Fruit fly (Drosophila melanogaster) whole organism, embryonic: ENCODE data around the gene CG18081.

ENCODE experiments used
- Antp ChIP-seq: fragments of 200-800 bp; sonication (Bioruptor generic); optimal IDR thresholded peaks from 3 replicates; lab custom pipeline; 2016; ENCODE audit warnings: missing biosample characterization, missing genetic modification characterization
- B-H2 ChIP-seq: fragments of 200-800 bp; sonication (Bioruptor generic); optimal IDR thresholded peaks from 2 replicates; lab custom pipeline; 2018; ENCODE audit warnings: missing biosample characterization, mild to moderate bottlenecking, missing genetic modification characterization
- BEAF-32 ChIP-seq: fragments of 200-800 bp; sonication (Bioruptor generic); optimal IDR thresholded peaks from 3 replicates; lab custom pipeline; 2017; ENCODE audit warnings: missing biosample characterization, missing genetic modification characterization, mild to moderate bottlenecking, moderate library complexity, missing genetic modification reagents
- BtbVII ChIP-seq: fragments of 200-800 bp; sonication (Bioruptor generic); optimal IDR thresholded peaks from 3 replicates; lab custom pipeline; 2017; ENCODE audit warnings: missing biosample characterization, mild to moderate bottlenecking, missing genetic modification characterization
- CG10366 ChIP-seq: fragments of 200-800 bp; sonication (Bioruptor generic); IDR thresholded peaks from 2 replicates; pipeline ENCODE4 v1.3.6; 2022; ENCODE audit warnings: missing biosample characterization, missing genetic modification characterization
- CG10979 ChIP-seq: fragments of 200-800 bp; sonication (Bioruptor generic); optimal IDR thresholded peaks from 2 replicates; lab custom pipeline; 2018; ENCODE audit warnings: missing biosample characterization, mild to moderate bottlenecking, missing genetic modification characterization, moderate library complexity
- CG11456 ChIP-seq: fragments of 200-800 bp; sonication (Bioruptor generic); IDR thresholded peaks from 3 replicates; pipeline ENCODE4 v1.3.6; 2022; ENCODE audit warnings: missing biosample characterization, missing genetic modification characterization
- CG12071 ChIP-seq: fragments of 200-800 bp; sonication (Bioruptor generic); optimal IDR thresholded peaks from 3 replicates; lab custom pipeline; 2018; ENCODE audit warnings: missing biosample characterization, mild to moderate bottlenecking, missing genetic modification characterization
- CG13624 ChIP-seq: fragments of 200-800 bp; sonication (Bioruptor generic); optimal IDR thresholded peaks from 2 replicates; lab custom pipeline; 2016; ENCODE audit warnings: missing biosample characterization, missing genetic modification characterization
- CG13894 ChIP-seq: fragments of 200-800 bp; sonication (Bioruptor generic); optimal IDR thresholded peaks from 3 replicates; lab custom pipeline; 2018; ENCODE audit warnings: missing biosample characterization, mild to moderate bottlenecking, missing genetic modification characterization, moderate library complexity
- CG18476 ChIP-seq: fragments of 200-800 bp; sonication (Bioruptor generic); optimal IDR thresholded peaks from 2 replicates; lab custom pipeline; 2016; ENCODE audit warnings: missing biosample characterization, mild to moderate bottlenecking, missing genetic modification characterization
- CG2199 ChIP-seq: fragments of 200-800 bp; sonication (Bioruptor generic); IDR thresholded peaks from 3 replicates; pipeline ENCODE4 v1.3.6; 2022; ENCODE audit warnings: missing biosample characterization, missing genetic modification characterization
- CG4617 ChIP-seq: fragments of 200-800 bp; sonication (Bioruptor generic); optimal IDR thresholded peaks from 3 replicates; lab custom pipeline; 2016; ENCODE audit warnings: missing biosample characterization, missing genetic modification characterization, borderline replicate concordance
- CG4820 ChIP-seq: fragments of 200-800 bp; sonication (Bioruptor generic); optimal IDR thresholded peaks from 3 replicates; lab custom pipeline; 2016; ENCODE audit warnings: missing biosample characterization, missing genetic modification characterization
- CG5245 ChIP-seq: fragments of 200-800 bp; sonication (Bioruptor generic); optimal IDR thresholded peaks from 3 replicates; lab custom pipeline; 2016; ENCODE audit warnings: missing biosample characterization, missing genetic modification characterization
- CG5953 ChIP-seq: fragments of 200-800 bp; sonication (Bioruptor generic); IDR thresholded peaks from 2 replicates; pipeline ENCODE4 v1.3.6; 2022; ENCODE audit warnings: missing biosample characterization, missing genetic modification characterization
- CG6813 ChIP-seq: fragments of 200-800 bp; sonication (Bioruptor generic); optimal IDR thresholded peaks from 2 replicates; lab custom pipeline; 2017; ENCODE audit warnings: missing biosample characterization, missing genetic modification characterization, mild to moderate bottlenecking, moderate library complexity, missing genetic modification reagents
- CG7271 ChIP-seq: fragments of 200-800 bp; sonication (Bioruptor generic); optimal IDR thresholded peaks from 2 replicates; lab custom pipeline; 2018; ENCODE audit warnings: missing biosample characterization, mild to moderate bottlenecking, missing genetic modification characterization, moderate library complexity
- CG7357 ChIP-seq: fragments of 200-800 bp; sonication (Bioruptor generic); IDR thresholded peaks from 3 replicates; pipeline ENCODE4 v1.3.6; 2022; ENCODE audit warnings: missing biosample characterization, missing genetic modification characterization
- CG9215 ChIP-seq: fragments of 200-800 bp; sonication (Bioruptor generic); IDR thresholded peaks from 2 replicates; pipeline ENCODE4 v1.3.6; 2022; ENCODE audit warnings: missing biosample characterization, missing genetic modification characterization
- CG9437 ChIP-seq: fragments of 200-800 bp; sonication (Bioruptor generic); optimal IDR thresholded peaks from 2 replicates; lab custom pipeline; 2018; ENCODE audit warnings: missing biosample characterization, mild to moderate bottlenecking, missing genetic modification characterization
- D ChIP-seq, 2 experiments: fragments of 200-800 bp in 1 of 2; fragments of >200 bp in 1 of 2; sonication (Bioruptor generic) in 1 of 2; optimal IDR thresholded peaks; 2 replicates in 1 of 2; 3 replicates in 1 of 2; lab custom pipeline; 2017; ENCODE audit warnings: mild to moderate bottlenecking in 1 of 2, missing biosample characterization in 1 of 2, missing genetic modification characterization in 1 of 2, missing genetic modification reagents in 1 of 2
- D19B ChIP-seq: fragments of 200-800 bp; sonication (Bioruptor generic); optimal IDR thresholded peaks from 2 replicates; lab custom pipeline; 2017; ENCODE audit warnings: missing biosample characterization, mild to moderate bottlenecking, missing genetic modification characterization
- Dfd ChIP-seq, 2 experiments: fragments of >200 bp; optimal IDR thresholded peaks; 2 replicates each; lab custom pipeline; 2017; ENCODE audit warnings: missing biosample characterization in 2 of 2, missing genetic modification characterization in 2 of 2
- E2f1 ChIP-seq: fragments of 200-800 bp; sonication (Bioruptor generic); IDR thresholded peaks from 2 replicates; pipeline ENCODE4 v1.3.6; 2022; ENCODE audit warnings: missing biosample characterization, missing genetic modification characterization
- Gug ChIP-seq: fragments of 200-800 bp; sonication (Bioruptor generic); IDR thresholded peaks from 4 replicates; pipeline ENCODE4 v1.3.6; 2022; ENCODE audit warnings: missing biosample characterization, missing genetic modification characterization
- Hr51 ChIP-seq, 2 experiments: fragments of 200-800 bp; sonication (Bioruptor generic); optimal IDR thresholded peaks; 2 replicates in 1 of 2; 3 replicates in 1 of 2; lab custom pipeline; 2016 to 2018; ENCODE audit warnings: missing biosample characterization in 2 of 2, missing genetic modification characterization in 2 of 2, mild to moderate bottlenecking in 1 of 2, moderate library complexity in 1 of 2
- NK7.1 ChIP-seq: fragments of 200-800 bp; sonication (Bioruptor generic); optimal IDR thresholded peaks from 3 replicates; lab custom pipeline; 2016; ENCODE audit warnings: missing biosample characterization, missing genetic modification characterization
- Neu2 ChIP-seq: fragments of 200-800 bp; sonication (Bioruptor generic); optimal IDR thresholded peaks from 3 replicates; lab custom pipeline; 2016; ENCODE audit warnings: missing biosample characterization, missing genetic modification characterization, borderline replicate concordance
- Opbp ChIP-seq: fragments of 200-800 bp; sonication (Bioruptor generic); IDR thresholded peaks from 3 replicates; pipeline ENCODE4 v1.3.6; 2022; ENCODE audit warnings: missing biosample characterization, missing genetic modification characterization; ENCODE audit not compliant: partially characterized antibody
- Stat92E ChIP-seq, 3 experiments: fragments of >200 bp in 2 of 3; fragments of 200-800 bp in 1 of 3; sonication (Bioruptor generic) in 1 of 3; optimal IDR thresholded peaks; 2 replicates each; lab custom pipeline; 2017 to 2019; ENCODE audit warnings: missing biosample characterization in 3 of 3, missing genetic modification characterization in 3 of 3, mild to moderate bottlenecking in 1 of 3, moderate library complexity in 1 of 3
- ci ChIP-seq: fragments of 200-800 bp; sonication (Bioruptor generic); IDR thresholded peaks from 3 replicates; pipeline ENCODE4 v1.3.6; 2022; ENCODE audit warnings: missing biosample characterization, missing genetic modification characterization
- crc ChIP-seq: fragments of 200-800 bp; sonication (Bioruptor generic); optimal IDR thresholded peaks from 2 replicates; lab custom pipeline; 2016; ENCODE audit warnings: missing biosample characterization, missing genetic modification characterization
- ems ChIP-seq: fragments of 200-800 bp; sonication (Bioruptor generic); optimal IDR thresholded peaks from 3 replicates; lab custom pipeline; 2016; ENCODE audit warnings: missing biosample characterization, missing genetic modification characterization
- eyg ChIP-seq: fragments of 200-800 bp; sonication (Bioruptor generic); optimal IDR thresholded peaks from 3 replicates; lab custom pipeline; 2016; ENCODE audit warnings: missing biosample characterization, missing genetic modification characterization
- fd64A ChIP-seq: fragments of 200-800 bp; sonication (Bioruptor generic); optimal IDR thresholded peaks from 3 replicates; lab custom pipeline; 2018; ENCODE audit warnings: missing biosample characterization, mild to moderate bottlenecking, missing genetic modification characterization
- gt ChIP-seq: fragments of 200-800 bp; sonication (Bioruptor generic); IDR thresholded peaks from 2 replicates; pipeline ENCODE4 v1.3.6; 2022; ENCODE audit warnings: missing biosample characterization, missing genetic modification characterization
- kah ChIP-seq: fragments of 200-800 bp; sonication (Bioruptor generic); optimal IDR thresholded peaks from 2 replicates; lab custom pipeline; 2018; ENCODE audit warnings: missing biosample characterization, mild to moderate bottlenecking, missing genetic modification characterization
- lilli ChIP-seq: fragments of 200-800 bp; sonication (Bioruptor generic); optimal IDR thresholded peaks from 3 replicates; lab custom pipeline; 2016; ENCODE audit warnings: missing biosample characterization, missing genetic modification characterization
- lov ChIP-seq, 2 experiments: fragments of 200-800 bp in 1 of 2; fragments of >200 bp in 1 of 2; sonication (Bioruptor generic) in 1 of 2; IDR thresholded peaks in 1 of 2; optimal IDR thresholded peaks in 1 of 2; 2 replicates in 1 of 2; 3 replicates in 1 of 2; pipeline versions ENCODE4 v1.3.6 to Lab custom; 2017 to 2022; ENCODE audit warnings: missing biosample characterization in 1 of 2, missing genetic modification characterization in 1 of 2
- maf-S ChIP-seq: fragments of 200-800 bp; sonication (Bioruptor generic); optimal IDR thresholded peaks from 2 replicates; lab custom pipeline; 2016; ENCODE audit warnings: missing biosample characterization, missing genetic modification characterization
- pnt ChIP-seq: fragments of 200-800 bp; sonication (Bioruptor generic); optimal IDR thresholded peaks from 3 replicates; lab custom pipeline; 2016; ENCODE audit warnings: missing biosample characterization, missing genetic modification characterization
- pros ChIP-seq: fragments of 200-800 bp; sonication (Bioruptor generic); optimal IDR thresholded peaks from 3 replicates; lab custom pipeline; 2019; ENCODE audit warnings: missing biosample characterization, mild to moderate bottlenecking, missing genetic modification characterization, moderate library complexity
- ranshi ChIP-seq: fragments of 200-800 bp; sonication (Bioruptor generic); IDR thresholded peaks from 2 replicates; pipeline ENCODE4 v1.3.6; 2022; ENCODE audit warnings: missing biosample characterization, missing genetic modification characterization
- ro ChIP-seq: fragments of 200-800 bp; sonication (Bioruptor generic); IDR thresholded peaks from 2 replicates; pipeline ENCODE4 v1.3.6; 2022; ENCODE audit warnings: missing biosample characterization, missing genetic modification characterization
- slp2 ChIP-seq: fragments of 200-800 bp; sonication (Bioruptor generic); optimal IDR thresholded peaks from 2 replicates; lab custom pipeline; 2016; ENCODE audit warnings: missing biosample characterization, missing genetic modification characterization
- trem ChIP-seq: fragments of 200-800 bp; optimal IDR thresholded peaks from 3 replicates; lab custom pipeline; 2019; ENCODE audit warnings: missing biosample characterization, mild to moderate bottlenecking, missing genetic modification characterization, moderate library complexity
- vvl ChIP-seq: fragments of 200-800 bp; sonication (Bioruptor generic); IDR thresholded peaks from 2 replicates; pipeline ENCODE4 v1.3.6; 2022; ENCODE audit warnings: missing biosample characterization, missing genetic modification characterization
- wdn ChIP-seq: fragments of 200-800 bp; sonication (Bioruptor generic); IDR thresholded peaks from 2 replicates; pipeline ENCODE4 v1.3.6; 2022; ENCODE audit warnings: missing biosample characterization, missing genetic modification characterization

Gene CG18081

dm6 chr3L:15826347-15826984 is 8.7 kb downstream of the CG18081 start, which contains the start of the genes DCP2 and dbo (continued):
- TF ChIP-seq Antp, result peak; percentile 29
- peak; percentile 6 for TF ChIP-seq CG7271 (tag; lab: Kevin White, UChicago)
- peak; percentile 21 for TF ChIP-seq maf-S (GFP tag; lab: Kevin White, UChicago)
- peak; percentile 43 for TF ChIP-seq CG18476 (GFP tag; lab: Kevin White, UChicago)
- TF ChIP-seq CG9437, result peak; percentile 99
- peak; percentile 45; the same call in 1 of the 3 replicates for TF ChIP-seq CG7357 (GFP tag; lab: Robert Waterston, UW)
- TF ChIP-seq CG11456, result peak; percentile 84; the same call in 2 of the 3 replicates
- no peak for TF ChIP-seq ro
- no peak for TF ChIP-seq pros (GFP tag; lab: Kevin White, UChicago)
- no peak for TF ChIP-seq kah (GFP tag; lab: Kevin White, UChicago)
- TF ChIP-seq CG12071 (GFP tag; lab: Kevin White, UChicago), result no peak
- TF ChIP-seq CG13894 (tag; lab: Kevin White, UChicago), result peak; percentile 69
- TF ChIP-seq eyg (GFP tag; lab: Kevin White, UChicago), result no peak
- peak; percentile 90 for TF ChIP-seq Opbp (GFP tag; lab: Robert Waterston, UW)
- no peak for TF ChIP-seq wdn (GFP tag; lab: Robert Waterston, UW)
- TF ChIP-seq CG10366, result peak; percentile 61
- peak; percentile 12 to 74 for TF ChIP-seq Hr51 (GFP tag; optimal IDR thresholded peaks at IDR 0.05; lab: Kevin White, UChicago)
- no peak for TF ChIP-seq CG4617 (GFP tag; lab: Kevin White, UChicago)
- no peak for TF ChIP-seq CG10979 (tag; lab: Kevin White, UChicago)
- 0 out of 2 replicates have a peak, but pooled peaks have one; percentile 63 for TF ChIP-seq ranshi (GFP tag; lab: Robert Waterston, UW)
- TF ChIP-seq fd64A (GFP tag; lab: Kevin White, UChicago), result no peak
- TF ChIP-seq pnt (GFP tag; lab: Kevin White, UChicago), result no peak
- TF ChIP-seq Dfd (GFP tag; optimal IDR thresholded peaks at IDR 0.05; lab: Kevin White, UChicago), result no peak
- TF ChIP-seq BEAF-32 (GFP tag; lab: Kevin White, UChicago), result peak; percentile 87
- TF ChIP-seq CG13624, result no peak
- no peak for TF ChIP-seq CG5245 (GFP tag; lab: Kevin White, UChicago)
- peak; percentile 74 for TF ChIP-seq E2f1 (GFP tag; lab: Robert Waterston, UW)
- TF ChIP-seq lilli (GFP tag; lab: Kevin White, UChicago), result peak; percentile 69
- peak; percentile 73 for TF ChIP-seq CG9215 (GFP tag; lab: Robert Waterston, UW)
- peak; percentile 58 for TF ChIP-seq D19B (GFP tag; lab: Kevin White, UChicago)
- TF ChIP-seq Neu2 (GFP tag; lab: Kevin White, UChicago), result no peak
- TF ChIP-seq ci, result peak; percentile 75
- TF ChIP-seq CG2199 (GFP tag; lab: Robert Waterston, UW), result no peak
- no peak for TF ChIP-seq CG6813 (GFP tag; lab: Kevin White, UChicago)
- TF ChIP-seq slp2, result no peak
- peak; percentile 82 for TF ChIP-seq Gug
- no peak for TF ChIP-seq BtbVII
- TF ChIP-seq vvl (GFP tag; lab: Robert Waterston, UW), result peak; percentile 74; the same call in 1 of the 2 replicates
- TF ChIP-seq trem (tag; lab: Kevin White, UChicago), result peak; percentile 55
- TF ChIP-seq CG4820 (GFP tag; lab: Kevin White, UChicago), result peak; percentile 7
- no peak for TF ChIP-seq lov (optimal IDR thresholded peaks at IDR 0.05; lab: Kevin White, UChicago)
- no peak for TF ChIP-seq lov (GFP tag; IDR thresholded peaks at IDR 0.05; lab: Robert Waterston, UW)
- TF ChIP-seq crc (GFP tag; lab: Kevin White, UChicago), result no peak
- TF ChIP-seq ems (GFP tag; lab: Kevin White, UChicago), result peak; percentile 9
- TF ChIP-seq Stat92E (GFP tag; optimal IDR thresholded peaks at IDR 0.05; lab: Kevin White, UChicago), result no peak
- no peak for TF ChIP-seq D (optimal IDR thresholded peaks at IDR 0.05; lab: Kevin White, UChicago)
- peak; percentile 2 for TF ChIP-seq D (GFP tag; optimal IDR thresholded peaks at IDR 0.05; lab: Kevin White, UChicago)
- TF ChIP-seq NK7.1 (GFP tag; lab: Kevin White, UChicago), result no peak
- no peak for TF ChIP-seq CG5953 (GFP tag; lab: Robert Waterston, UW)
- no peak for TF ChIP-seq gt (GFP tag; lab: Robert Waterston, UW)
- peak; percentile 81 for TF ChIP-seq B-H2
